Worm (Caenorhabditis elegans) whole organism, early embryonic: ENCODE data around the gene xol-1.

ENCODE experiments used
- B0310.2 ChIP-seq: sonication (generic microtip); optimal IDR thresholded peaks from 2 replicates; lab custom pipeline; 2016; ENCODE audit warnings: mild to moderate bottlenecking, missing genetic modification characterization, missing compliant biosample characterization
- ama-1 ChIP-seq: fragments of 150-350 bp; optimal IDR thresholded peaks from 2 replicates; lab custom pipeline; 2014
- ceh-36 ChIP-seq: sonication (generic microtip); optimal IDR thresholded peaks from 2 replicates; lab custom pipeline; 2016; ENCODE audit warnings: missing genetic modification characterization, inconsistent platforms, missing compliant biosample characterization
- ets-7 ChIP-seq: sonication (generic microtip); optimal IDR thresholded peaks from 2 replicates; lab custom pipeline; 2016; ENCODE audit warnings: missing genotype, missing genetic modification characterization, missing compliant biosample characterization
- flt-1 ChIP-seq: fragments of 200-800 bp; sonication (Bioruptor generic); IDR thresholded peaks from 2 replicates; pipeline ENCODE4 v1.3.6; 2022; ENCODE audit warnings: missing genetic modification characterization, missing compliant biosample characterization
- hmbx-1 ChIP-seq: sonication (generic microtip); optimal IDR thresholded peaks from 2 replicates; lab custom pipeline; 2016; ENCODE audit warnings: mild to moderate bottlenecking, missing genetic modification characterization, missing compliant biosample characterization
- hnd-1 ChIP-seq: sonication (generic microtip); optimal IDR thresholded peaks from 2 replicates; lab custom pipeline; 2016; ENCODE audit warnings: missing genetic modification characterization, missing compliant biosample characterization
- pes-1 ChIP-seq: fragments of 200-800 bp; sonication (Bioruptor generic); IDR thresholded peaks from 2 replicates; pipeline ENCODE4 v1.3.6; 2022; ENCODE audit warnings: missing genetic modification reagents, missing genetic modification characterization, missing compliant biosample characterization
- tbx-11 ChIP-seq: fragments of 200-800 bp; sonication (Bioruptor generic); IDR thresholded peaks from 2 replicates; pipeline ENCODE4 v1.3.6; 2022; ENCODE audit warnings: missing genetic modification characterization, missing compliant biosample characterization
- tbx-37 ChIP-seq: fragments of 200-800 bp; sonication (Bioruptor generic); conservative IDR thresholded peaks from 2 replicates; pipeline ENCODE4 v1.3.6; 2022; ENCODE audit warnings: missing genetic modification reagents, missing genetic modification characterization, missing compliant biosample characterization

- TF ChIP-seq ets-7 (no peak), pes-1 (GFP tag; lab: Robert Waterston, UW) (peak; percentile 82), tbx-11 (GFP tag; lab: Robert Waterston, UW) (peak; percentile 67), B0310.2 (tag; lab: Kevin White, UChicago) (peak; percentile 40), ceh-36 (tag; lab: Kevin White, UChicago) (peak; percentile 52), hmbx-1 (tag; lab: Kevin White, UChicago) (no peak), flt-1 (GFP tag; lab: Robert Waterston, UW) (peak; percentile 79), tbx-37 (GFP tag; lab: Robert Waterston, UW) (no peak), ama-1 (lab: Kevin White, UChicago) (no peak), hnd-1 (tag; lab: Kevin White, UChicago) (peak; percentile 22)
These were observed 4.8 kb upstream of the xol-1 start for ce11 chrX:8036219-8036883.
